Fruit fly (Drosophila melanogaster): ENCODE measurements around the gene CG13674.

The CG13674 gene

dm6 chr3L:8197779-8198279 is 21.0 kb downstream of the CG13674 start, which contains the start of the genes UbcE2M and Dhps (continued):
- TF ChIP-seq CG3847 (GFP tag; IDR thresholded peaks at IDR 0.05) (peak; percentile 87), CG14710 (tag; optimal IDR thresholded peaks at IDR 0.05) (peak; percentile 85), CG8765 (GFP tag; IDR thresholded peaks at IDR 0.05) (peak; percentile 52), dan (GFP tag; IDR thresholded peaks at IDR 0.05) (no peak), so (GFP tag; IDR thresholded peaks at IDR 0.05) (no peak; the same call in 2 of the 3 replicates), CG14050 (GFP tag; IDR thresholded peaks at IDR 0.05) (peak; percentile 46; the same call in 1 of the 3 replicates), Doc3 (GFP tag; IDR thresholded peaks at IDR 0.05; ENCODE audit: partially characterized antibody) (peak; percentile 54; the same call in 1 of the 3 replicates), CG4360 (GFP tag; IDR thresholded peaks at IDR 0.05) (no peak), gsb-n (tag; optimal IDR thresholded peaks at IDR 0.05) (no peak), CG9797 (GFP tag; optimal IDR thresholded peaks at IDR 0.05) (peak; percentile 23), CG10274 (GFP tag; optimal IDR thresholded peaks at IDR 0.05) (peak; percentile 8), gcm (GFP tag; optimal IDR thresholded peaks at IDR 0.05) (no peak), jing (GFP tag; optimal IDR thresholded peaks at IDR 0.05) (no peak), Ada2b (GFP tag; IDR thresholded peaks at IDR 0.05) (peak; percentile 46), gem (tag; optimal IDR thresholded peaks at IDR 0.05) (no peak), ase (GFP tag; IDR thresholded peaks at IDR 0.05) (peak; percentile 38; the same call in 1 of the 3 replicates), luna (GFP tag; optimal IDR thresholded peaks at IDR 0.05) (no peak), toy (GFP tag; IDR thresholded peaks at IDR 0.05) (no peak), h (optimal IDR thresholded peaks at IDR 0.05) (no peak), rib (GFP tag; IDR thresholded peaks at IDR 0.05) (no peak), klu (GFP tag; IDR thresholded peaks at IDR 0.05) (peak; percentile 62; the same call in 1 of the 2 replicates), Six4 (GFP tag; optimal IDR thresholded peaks at IDR 0.05) (peak; percentile 31), nom (GFP tag; optimal IDR thresholded peaks at IDR 0.05) (peak; percentile 27), sd (tag; optimal IDR thresholded peaks at IDR 0.05) (no peak), CG2116 (GFP tag; optimal IDR thresholded peaks at IDR 0.05) (peak; percentile 83), shn (GFP tag; optimal IDR thresholded peaks at IDR 0.05) (peak; percentile 24), wor (GFP tag; IDR thresholded peaks at IDR 0.05) (peak; percentile 27; the same call in 1 of the 2 replicates), tx (GFP tag; optimal IDR thresholded peaks at IDR 0.05) (peak; percentile 10), CG2199 (GFP tag; IDR thresholded peaks at IDR 0.05) (no peak), tll (GFP tag; optimal IDR thresholded peaks at IDR 0.05) (no peak), Oli (tag; optimal IDR thresholded peaks at IDR 0.05) (peak; percentile 65), Dref (GFP tag; IDR thresholded peaks at IDR 0.05) (peak; percentile 80), CG31365 (tag; optimal IDR thresholded peaks at IDR 0.05) (no peak), sens (GFP tag) (peak; percentile 18), fru (optimal IDR thresholded peaks at IDR 0.05) (no peak), Atf6 (GFP tag; IDR thresholded peaks at IDR 0.05) (no peak), CG17802 (tag; optimal IDR thresholded peaks at IDR 0.05) (peak; percentile 16), Camta (GFP tag; optimal IDR thresholded peaks at IDR 0.05) (no peak), pros (GFP tag; optimal IDR thresholded peaks at IDR 0.05) (no peak), nerfin-1 (tag; optimal IDR thresholded peaks at IDR 0.05) (no peak), ERR (GFP tag; optimal IDR thresholded peaks at IDR 0.05) (no peak), Optix (GFP tag; IDR thresholded peaks at IDR 0.05) (peak; percentile 55; the same call in 1 of the 3 replicates), nmo (GFP tag; optimal IDR thresholded peaks at IDR 0.05) (peak; percentile 80), CG6654 (GFP tag; optimal IDR thresholded peaks at IDR 0.05) (peak; percentile 3), CG12744 (GFP tag; optimal IDR thresholded peaks at IDR 0.05) (peak; percentile 11), CG17361 (GFP tag; IDR thresholded peaks at IDR 0.05) (no peak; the same call in 2 of the 3 replicates), Gug (GFP tag; IDR thresholded peaks at IDR 0.05) (peak; percentile 72; the same call in 2 of the 4 replicates), CG9817 (tag; optimal IDR thresholded peaks at IDR 0.05) (peak; percentile 89), D19A (tag; optimal IDR thresholded peaks at IDR 0.05) (no peak), Antp (GFP tag; optimal IDR thresholded peaks at IDR 0.05) (peak; percentile 53), CG8089 (GFP tag; optimal IDR thresholded peaks at IDR 0.05) (no peak), CG6765 (GFP tag; optimal IDR thresholded peaks at IDR 0.05) (peak; percentile 59)

Data from whole organism, embryonic.